Fruit fly (Drosophila melanogaster) whole organism, pupa: ENCODE results near the gene Naglu.

Experiments
- CG10348 ChIP-seq: fragments of 200-800 bp; sonication (Bioruptor generic); IDR thresholded peaks from 2 replicates; pipeline ENCODE4 v1.3.6; 2022; ENCODE audit warnings: missing biosample characterization, missing genetic modification characterization
- CG12605 ChIP-seq: fragments of 200-800 bp; sonication (Bioruptor generic); IDR thresholded peaks from 2 replicates; pipeline ENCODE4 v1.3.6; 2022; ENCODE audit warnings: missing biosample characterization, missing genetic modification characterization
- CG34367 ChIP-seq: fragments of 200-800 bp; sonication (Bioruptor generic); optimal IDR thresholded peaks from 2 replicates; lab custom pipeline; 2018; ENCODE audit warnings: missing biosample characterization, mild to moderate bottlenecking, missing genetic modification characterization
- CG8301 ChIP-seq: fragments of 200-800 bp; sonication (Bioruptor generic); optimal IDR thresholded peaks from 2 replicates; lab custom pipeline; 2018; ENCODE audit warnings: missing biosample characterization, mild to moderate bottlenecking, missing genetic modification characterization
- CG9948 ChIP-seq: fragments of 200-800 bp; sonication (Bioruptor generic); optimal IDR thresholded peaks from 2 replicates; lab custom pipeline; 2018; ENCODE audit warnings: missing biosample characterization, mild to moderate bottlenecking, missing genetic modification characterization, moderate library complexity
- D1 ChIP-seq: fragments of 200-800 bp; sonication (Bioruptor generic); optimal IDR thresholded peaks from 2 replicates; lab custom pipeline; 2018; ENCODE audit warnings: missing biosample characterization, mild to moderate bottlenecking, missing genetic modification characterization, moderate library complexity
- EcR ChIP-seq: fragments of 200-800 bp; sonication (Bioruptor generic); optimal IDR thresholded peaks from 3 replicates; lab custom pipeline; 2019; ENCODE audit warnings: missing biosample characterization, missing genetic modification characterization, mild to moderate bottlenecking, moderate library complexity, missing genetic modification reagents
- Pif1B ChIP-seq: fragments of 200-800 bp; sonication (Bioruptor generic); optimal IDR thresholded peaks from 3 replicates; lab custom pipeline; 2016; ENCODE audit warnings: missing biosample characterization, missing genetic modification characterization
- Snoo ChIP-seq: fragments of 200-800 bp; sonication (Bioruptor generic); optimal IDR thresholded peaks from 3 replicates; lab custom pipeline; 2017; ENCODE audit warnings: missing biosample characterization, mild to moderate bottlenecking, missing genetic modification characterization, inconsistent platforms
- rn ChIP-seq: fragments of 200-800 bp; sonication (Bioruptor generic); IDR thresholded peaks from 2 replicates; pipeline ENCODE4 v1.3.6; 2022; ENCODE audit warnings: missing biosample characterization, missing genetic modification characterization

dm6 chr2L:8424090-8424470 lies 12.4 kb upstream of the Naglu start:
- no peak for TF ChIP-seq CG12605 (GFP tag; lab: Robert Waterston, UW)
- peak; percentile 78 for TF ChIP-seq EcR (GFP tag; lab: Kevin White, UChicago)
- TF ChIP-seq CG10348 (GFP tag; lab: Robert Waterston, UW), result no peak
- no peak for TF ChIP-seq Snoo (tag; lab: Kevin White, UChicago)
- no peak for TF ChIP-seq CG9948 (tag; lab: Kevin White, UChicago)
- no peak for TF ChIP-seq D1
- no peak for TF ChIP-seq rn (GFP tag; lab: Robert Waterston, UW)
- TF ChIP-seq CG8301 (tag; lab: Kevin White, UChicago), result no peak
- TF ChIP-seq Pif1B (GFP tag; lab: Kevin White, UChicago), result no peak
- TF ChIP-seq CG34367, result no peak
